Fruit fly (Drosophila melanogaster) whole organism, embryonic: ENCODE data around the gene Son.

Source experiments
- Abd-B ChIP-seq: fragments of 200-800 bp; sonication (Bioruptor generic); optimal IDR thresholded peaks from 2 replicates; lab custom pipeline; 2018; ENCODE audit warnings: missing biosample characterization, mild to moderate bottlenecking, missing genetic modification characterization, moderate library complexity
- Aef1 ChIP-seq: fragments of 200-800 bp; sonication (Bioruptor generic); IDR thresholded peaks from 3 replicates; pipeline ENCODE4 v1.3.6; 2022; ENCODE audit warnings: missing biosample characterization, missing genetic modification characterization
- B-H1 ChIP-seq: fragments of 200-800 bp; sonication (Bioruptor generic); IDR thresholded peaks from 3 replicates; pipeline ENCODE4 v1.3.6; 2022; ENCODE audit warnings: missing biosample characterization, missing genetic modification characterization
- CG11398 ChIP-seq: fragments of 200-800 bp; sonication (Bioruptor generic); optimal IDR thresholded peaks from 2 replicates; lab custom pipeline; 2016; ENCODE audit warnings: missing biosample characterization, missing genetic modification characterization
- CG11695 ChIP-seq: fragments of 200-800 bp; sonication (Bioruptor generic); IDR thresholded peaks from 3 replicates; pipeline ENCODE4 v1.3.6; 2022; ENCODE audit warnings: missing biosample characterization, missing genetic modification characterization
- CG15696 ChIP-seq: fragments of 200-800 bp; sonication (Bioruptor generic); optimal IDR thresholded peaks from 2 replicates; lab custom pipeline; 2019; ENCODE audit warnings: missing biosample characterization, mild to moderate bottlenecking, missing genetic modification characterization, moderate library complexity
- CG16863 ChIP-seq: fragments of 200-800 bp; sonication (Bioruptor generic); optimal IDR thresholded peaks from 3 replicates; lab custom pipeline; 2016; ENCODE audit warnings: missing biosample characterization, missing genetic modification characterization
- CG2712 ChIP-seq: fragments of 200-800 bp; optimal IDR thresholded peaks from 3 replicates; lab custom pipeline; 2019; ENCODE audit warnings: missing biosample characterization, mild to moderate bottlenecking, missing genetic modification characterization, moderate library complexity
- CG31365 ChIP-seq: fragments of 200-800 bp; sonication (Bioruptor generic); optimal IDR thresholded peaks from 2 replicates; lab custom pipeline; 2018; ENCODE audit warnings: missing biosample characterization, mild to moderate bottlenecking, missing genetic modification characterization
- CG31441 ChIP-seq: fragments of 200-800 bp; sonication (Bioruptor generic); IDR thresholded peaks from 2 replicates; pipeline ENCODE4 v1.3.6; 2022; ENCODE audit warnings: missing biosample characterization, missing genetic modification characterization
- CG32767 ChIP-seq: fragments of 200-800 bp; sonication (Bioruptor generic); IDR thresholded peaks from 2 replicates; pipeline ENCODE4 v1.3.6; 2022; ENCODE audit warnings: missing biosample characterization, missing genetic modification characterization
- CG3995 ChIP-seq: fragments of 200-800 bp; sonication (Bioruptor generic); optimal IDR thresholded peaks from 3 replicates; lab custom pipeline; 2016; ENCODE audit warnings: missing biosample characterization, missing genetic modification characterization
- CG4328 ChIP-seq: fragments of 200-800 bp; sonication (Bioruptor generic); optimal IDR thresholded peaks from 3 replicates; lab custom pipeline; 2017; ENCODE audit warnings: missing biosample characterization, missing genetic modification reagents, missing genetic modification characterization
- CG4617 ChIP-seq: fragments of 200-800 bp; sonication (Bioruptor generic); optimal IDR thresholded peaks from 3 replicates; lab custom pipeline; 2016; ENCODE audit warnings: missing biosample characterization, missing genetic modification characterization, borderline replicate concordance
- CG4854 ChIP-seq: fragments of 200-800 bp; sonication (Bioruptor generic); optimal IDR thresholded peaks from 2 replicates; lab custom pipeline; 2016; ENCODE audit warnings: missing biosample characterization, missing genetic modification characterization, inconsistent platforms
- CG7839 ChIP-seq: fragments of 200-800 bp; sonication (Bioruptor generic); optimal IDR thresholded peaks from 3 replicates; lab custom pipeline; 2018; ENCODE audit warnings: missing biosample characterization, mild to moderate bottlenecking, missing genetic modification characterization, moderate library complexity
- CG8281 ChIP-seq: fragments of 200-800 bp; sonication (Bioruptor generic); optimal IDR thresholded peaks from 2 replicates; lab custom pipeline; 2018; ENCODE audit warnings: missing biosample characterization, mild to moderate bottlenecking, missing genetic modification characterization, moderate library complexity
- CG8388 ChIP-seq: fragments of 200-800 bp; sonication (Bioruptor generic); optimal IDR thresholded peaks from 2 replicates; lab custom pipeline; 2019; ENCODE audit warnings: missing biosample characterization, mild to moderate bottlenecking, missing genetic modification characterization, moderate library complexity
- Dfd ChIP-seq, 2 experiments: fragments of >200 bp; optimal IDR thresholded peaks; 2 replicates each; lab custom pipeline; 2017; ENCODE audit warnings: missing biosample characterization in 2 of 2, missing genetic modification characterization in 2 of 2
- Drgx ChIP-seq: fragments of 200-800 bp; sonication (Bioruptor generic); IDR thresholded peaks from 2 replicates; pipeline ENCODE4 v1.3.6; 2022; ENCODE audit warnings: missing biosample characterization, missing genetic modification characterization
- Eip74EF ChIP-seq, 2 experiments: fragments of 200-800 bp in 1 of 2; fragments of >200 bp in 1 of 2; sonication (Bioruptor generic) in 1 of 2; optimal IDR thresholded peaks; 2 replicates each; lab custom pipeline; 2017 to 2019; ENCODE audit warnings: missing biosample characterization in 2 of 2, missing genetic modification characterization in 2 of 2, mild to moderate bottlenecking in 1 of 2, moderate library complexity in 1 of 2
- HLH54F ChIP-seq: fragments of 200-800 bp; sonication (Bioruptor generic); optimal IDR thresholded peaks from 3 replicates; lab custom pipeline; 2016; ENCODE audit warnings: missing biosample characterization, missing genetic modification characterization
- Hr3 ChIP-seq: fragments of 200-800 bp; sonication (Bioruptor generic); optimal IDR thresholded peaks from 3 replicates; lab custom pipeline; 2016; ENCODE audit warnings: missing biosample characterization, missing genetic modification characterization
- Hr39 ChIP-seq: fragments of >200 bp; optimal IDR thresholded peaks from 2 replicates; lab custom pipeline; 2017
- Hr51 ChIP-seq, 2 experiments: fragments of 200-800 bp; sonication (Bioruptor generic); optimal IDR thresholded peaks; 2 replicates in 1 of 2; 3 replicates in 1 of 2; lab custom pipeline; 2016 to 2018; ENCODE audit warnings: missing biosample characterization in 2 of 2, missing genetic modification characterization in 2 of 2, mild to moderate bottlenecking in 1 of 2, moderate library complexity in 1 of 2
- Lpt ChIP-seq: fragments of >200 bp; optimal IDR thresholded peaks from 2 replicates; lab custom pipeline; 2018; ENCODE audit warnings: missing biosample characterization, missing genetic modification characterization
- Mrtf ChIP-seq: fragments of 200-800 bp; sonication (Bioruptor generic); IDR thresholded peaks from 3 replicates; pipeline ENCODE4 v1.3.6; 2022; ENCODE audit warnings: missing biosample characterization, missing genetic modification characterization
- Myb ChIP-seq: fragments of 200-800 bp; sonication (Bioruptor generic); optimal IDR thresholded peaks from 2 replicates; lab custom pipeline; 2016; ENCODE audit warnings: missing biosample characterization, missing genetic modification characterization
- NC2α ChIP-seq: fragments of 200-800 bp; sonication (Bioruptor generic); optimal IDR thresholded peaks from 2 replicates; lab custom pipeline; 2016; ENCODE audit warnings: missing biosample characterization, missing genetic modification characterization
- Sox100B ChIP-seq: fragments of 200-800 bp; sonication (Bioruptor generic); optimal IDR thresholded peaks from 3 replicates; lab custom pipeline; 2018; ENCODE audit warnings: missing biosample characterization, mild to moderate bottlenecking, missing genetic modification characterization
- Xbp1 ChIP-seq: fragments of 200-800 bp; sonication (Bioruptor generic); optimal IDR thresholded peaks from 3 replicates; lab custom pipeline; 2016; ENCODE audit warnings: missing biosample characterization, mild to moderate bottlenecking, missing genetic modification characterization
- bowl ChIP-seq: fragments of 200-800 bp; sonication (Bioruptor generic); IDR thresholded peaks from 2 replicates; pipeline ENCODE4 v1.3.6; 2022; ENCODE audit warnings: missing biosample characterization, missing genetic modification characterization
- br ChIP-seq: fragments of >200 bp; optimal IDR thresholded peaks from 2 replicates; lab custom pipeline; 2017
- bsh ChIP-seq, 2 experiments: fragments of 200-800 bp; sonication (Bioruptor generic); optimal IDR thresholded peaks; 2 replicates each; lab custom pipeline; 2017 to 2018; ENCODE audit warnings: mild to moderate bottlenecking in 2 of 2, missing biosample characterization in 2 of 2, missing genetic modification characterization in 2 of 2, moderate library complexity in 1 of 2
- chif ChIP-seq, 2 experiments: fragments of 200-800 bp; sonication (Bioruptor generic); optimal IDR thresholded peaks; 3 replicates each; lab custom pipeline; 2016; ENCODE audit warnings: missing biosample characterization in 2 of 2, missing genetic modification characterization in 2 of 2
- crc ChIP-seq: fragments of 200-800 bp; sonication (Bioruptor generic); optimal IDR thresholded peaks from 2 replicates; lab custom pipeline; 2016; ENCODE audit warnings: missing biosample characterization, missing genetic modification characterization
- dan ChIP-seq: fragments of 200-800 bp; sonication (Bioruptor generic); IDR thresholded peaks from 2 replicates; pipeline ENCODE4 v1.3.6; 2022; ENCODE audit warnings: missing biosample characterization, missing genetic modification characterization
- disco-r ChIP-seq: fragments of 200-800 bp; sonication (Bioruptor generic); optimal IDR thresholded peaks from 2 replicates; lab custom pipeline; 2016; ENCODE audit warnings: missing biosample characterization, missing genetic modification characterization
- ems ChIP-seq: fragments of 200-800 bp; sonication (Bioruptor generic); optimal IDR thresholded peaks from 3 replicates; lab custom pipeline; 2016; ENCODE audit warnings: missing biosample characterization, missing genetic modification characterization
- gfzf ChIP-seq: fragments of 200-800 bp; sonication (Bioruptor generic); optimal IDR thresholded peaks from 2 replicates; lab custom pipeline; 2016; ENCODE audit warnings: missing biosample characterization, mild to moderate bottlenecking, missing genetic modification characterization, moderate library complexity
- her ChIP-seq: fragments of 200-800 bp; sonication (Bioruptor generic); optimal IDR thresholded peaks from 2 replicates; lab custom pipeline; 2016; ENCODE audit warnings: missing biosample characterization, missing genetic modification characterization
- hkb ChIP-seq, 2 experiments: fragments of 200-800 bp in 1 of 2; fragments of >200 bp in 1 of 2; sonication (Bioruptor generic) in 1 of 2; IDR thresholded peaks in 1 of 2; optimal IDR thresholded peaks in 1 of 2; 2 replicates each; pipeline versions ENCODE4 v1.3.6 to Lab custom; 2017 to 2022; ENCODE audit warnings: missing biosample characterization in 1 of 2, missing genetic modification characterization in 1 of 2
- kni ChIP-seq: fragments of 200-800 bp; sonication (Bioruptor generic); optimal IDR thresholded peaks from 3 replicates; lab custom pipeline; 2017; ENCODE audit warnings: mild to moderate bottlenecking, missing biosample characterization, missing genetic modification reagents, missing genetic modification characterization
- lola ChIP-seq, 3 experiments: fragments of >200 bp in 2 of 3; fragments of 200-800 bp in 1 of 3; sonication (Bioruptor generic) in 1 of 3; optimal IDR thresholded peaks; 2 replicates each; lab custom pipeline; 2017 to 2019; ENCODE audit warnings: missing biosample characterization in 3 of 3, missing genetic modification characterization in 3 of 3, mild to moderate bottlenecking in 1 of 3, moderate library complexity in 1 of 3
- lov ChIP-seq, 2 experiments: fragments of 200-800 bp in 1 of 2; fragments of >200 bp in 1 of 2; sonication (Bioruptor generic) in 1 of 2; IDR thresholded peaks in 1 of 2; optimal IDR thresholded peaks in 1 of 2; 2 replicates in 1 of 2; 3 replicates in 1 of 2; pipeline versions ENCODE4 v1.3.6 to Lab custom; 2017 to 2022; ENCODE audit warnings: missing biosample characterization in 1 of 2, missing genetic modification characterization in 1 of 2
- luna ChIP-seq: fragments of 200-800 bp; sonication (Bioruptor generic); optimal IDR thresholded peaks from 2 replicates; lab custom pipeline; 2016; ENCODE audit warnings: missing biosample characterization, missing genetic modification characterization
- otp ChIP-seq: fragments of 200-800 bp; sonication (Bioruptor generic); IDR thresholded peaks from 3 replicates; pipeline ENCODE4, ENCODE4 v1.3.6; 2022; ENCODE audit warnings: missing biosample characterization, missing genetic modification characterization
- pros ChIP-seq: fragments of 200-800 bp; sonication (Bioruptor generic); optimal IDR thresholded peaks from 3 replicates; lab custom pipeline; 2019; ENCODE audit warnings: missing biosample characterization, mild to moderate bottlenecking, missing genetic modification characterization, moderate library complexity
- sqz ChIP-seq: fragments of 200-800 bp; sonication (Bioruptor generic); optimal IDR thresholded peaks from 3 replicates; lab custom pipeline; 2018; ENCODE audit warnings: missing biosample characterization, mild to moderate bottlenecking, missing genetic modification characterization
- vnd ChIP-seq: fragments of 200-800 bp; sonication (Bioruptor generic); IDR thresholded peaks from 3 replicates; pipeline ENCODE4 v1.3.6; 2022; ENCODE audit warnings: missing biosample characterization, missing genetic modification characterization; ENCODE audit not compliant: partially characterized antibody

Gene Son

DNA sequence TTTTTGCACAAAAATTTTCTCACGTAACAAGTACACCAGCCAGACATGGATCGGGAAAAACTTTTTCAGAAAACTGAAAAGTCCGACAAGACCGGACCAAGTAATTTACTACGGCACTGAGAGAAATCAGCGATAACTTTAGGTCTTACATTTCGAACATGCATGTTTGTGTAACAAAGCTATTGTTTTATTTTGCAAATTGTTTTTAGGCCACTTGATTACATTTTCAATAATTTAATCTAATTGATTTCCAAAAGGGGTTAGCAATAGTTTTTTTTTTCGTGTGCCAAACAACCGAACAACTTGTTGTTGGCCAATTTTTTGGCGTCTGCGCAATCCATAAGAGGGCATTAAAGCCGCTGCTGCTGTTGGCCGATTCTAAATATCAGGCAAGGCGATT lies 35.3 kb downstream of the Son start (continued):
- TF ChIP-seq lola (GFP tag; optimal IDR thresholded peaks at IDR 0.05; lab: Kevin White, UChicago) (no peak), kni (GFP tag; lab: Kevin White, UChicago) (no peak), dan (GFP tag; lab: Robert Waterston, UW) (no peak), Mrtf (no peak; the same call in 2 of the 3 replicates), Xbp1 (GFP tag; lab: Kevin White, UChicago) (peak; percentile 70), NC2α (no peak), luna (GFP tag; lab: Kevin White, UChicago) (no peak), B-H1 (GFP tag; lab: Robert Waterston, UW) (peak; percentile 52; the same call in 2 of the 3 replicates), Myb (GFP tag; lab: Kevin White, UChicago) (peak; percentile 30), CG8281 (tag; lab: Kevin White, UChicago) (no peak), CG31365 (no peak), disco-r (GFP tag; lab: Kevin White, UChicago) (peak; percentile 8), Aef1 (GFP tag; lab: Robert Waterston, UW) (peak; percentile 53), otp (peak; percentile 64; the same call in 2 of the 3 replicates), CG11398 (GFP tag; lab: Kevin White, UChicago) (no peak), CG4854 (GFP tag; lab: Kevin White, UChicago) (peak; percentile 39), bsh (GFP tag; optimal IDR thresholded peaks at IDR 0.05; lab: Kevin White, UChicago) (peak; percentile 6 to 57), Sox100B (GFP tag; lab: Kevin White, UChicago) (peak; percentile 47), Drgx (GFP tag; lab: Robert Waterston, UW) (peak; percentile 96), Hr51 (GFP tag; optimal IDR thresholded peaks at IDR 0.05; lab: Kevin White, UChicago) (peak; percentile 30 to 72), CG8388 (GFP tag; lab: Kevin White, UChicago) (peak; percentile 32), lov (optimal IDR thresholded peaks at IDR 0.05; lab: Kevin White, UChicago) (no peak), lov (GFP tag; IDR thresholded peaks at IDR 0.05; lab: Robert Waterston, UW) (no peak), Lpt (GFP tag; lab: Kevin White, UChicago) (no peak), crc (no peak), hkb (optimal IDR thresholded peaks at IDR 0.05; lab: Kevin White, UChicago) (no peak), hkb (GFP tag; IDR thresholded peaks at IDR 0.05; lab: Robert Waterston, UW) (peak; percentile 86), chif (GFP tag; optimal IDR thresholded peaks at IDR 0.05; lab: Kevin White, UChicago) (peak in 1 of 2 experiments; percentile 38), gfzf (GFP tag; lab: Kevin White, UChicago) (no peak), CG3995 (GFP tag; lab: Kevin White, UChicago) (no peak), sqz (GFP tag; lab: Kevin White, UChicago) (no peak), CG4328 (no peak), CG16863 (peak; percentile 36), Hr39 (lab: Kevin White, UChicago) (no peak), vnd (GFP tag; lab: Robert Waterston, UW) (no peak), bowl (GFP tag; lab: Robert Waterston, UW) (no peak), Dfd (GFP tag; optimal IDR thresholded peaks at IDR 0.05; lab: Kevin White, UChicago) (no peak), CG2712 (peak; percentile 46), ems (GFP tag; lab: Kevin White, UChicago) (peak; percentile 69), CG4617 (GFP tag; lab: Kevin White, UChicago) (no peak), Hr3 (GFP tag; lab: Kevin White, UChicago) (peak; percentile 45), CG15696 (tag; lab: Kevin White, UChicago) (no peak), CG32767 (peak; percentile 53; the same call in 1 of the 2 replicates), Abd-B (GFP tag; lab: Kevin White, UChicago) (peak; percentile 54), CG31441 (GFP tag; lab: Robert Waterston, UW) (peak; percentile 70), HLH54F (GFP tag; lab: Kevin White, UChicago) (peak; percentile 46), CG11695 (no peak), pros (GFP tag; lab: Kevin White, UChicago) (no peak), br (lab: Kevin White, UChicago) (no peak), her (GFP tag; lab: Kevin White, UChicago) (peak; percentile 12), CG7839 (tag; lab: Kevin White, UChicago) (peak; percentile 69), Eip74EF (GFP tag; optimal IDR thresholded peaks at IDR 0.05; lab: Kevin White, UChicago) (no peak)
